Worm (Caenorhabditis elegans) whole organism, young adult: ENCODE results near the gene swd-2.2.
A peak's percentile ranks its signal among the peaks of the same experiment; 100 is the strongest.

Experiments used
- B0336.3 ChIP-seq: fragments of 200-800 bp; sonication (Bioruptor generic); IDR thresholded peaks from 2 replicates; pipeline ENCODE4 v1.3.6; 2022; ENCODE audit warnings: missing genetic modification characterization, missing compliant biosample characterization
- C17E4.6 ChIP-seq: fragments of 200-800 bp; sonication (Bioruptor generic); IDR thresholded peaks from 2 replicates; pipeline ENCODE4 v1.3.6; 2022; ENCODE audit warnings: missing genetic modification reagents, missing genetic modification characterization, missing compliant biosample characterization
- F33H1.4 ChIP-seq: fragments of 200-800 bp; sonication (Bioruptor generic); IDR thresholded peaks from 2 replicates; pipeline ENCODE4 v1.3.6; 2022; ENCODE audit warnings: missing genetic modification reagents, missing genetic modification characterization, missing compliant biosample characterization
- F55B11.4 ChIP-seq: sonication (generic microtip); optimal IDR thresholded peaks from 2 replicates; lab custom pipeline; 2016; ENCODE audit warnings: missing compliant biosample characterization, missing genetic modification characterization, borderline replicate concordance; ENCODE audit not compliant: insufficient read depth
- K12H6.12 ChIP-seq: fragments of 200-800 bp; sonication (Bioruptor generic); optimal IDR thresholded peaks from 2 replicates; lab custom pipeline; 2018; ENCODE audit warnings: mild to moderate bottlenecking, missing genetic modification characterization, missing compliant biosample characterization
- T26A5.8 ChIP-seq: sonication (generic microtip); optimal IDR thresholded peaks from 2 replicates; lab custom pipeline; 2016; ENCODE audit warnings: missing genetic modification characterization, missing compliant biosample characterization
- Y56A3A.18 ChIP-seq: fragments of 200-800 bp; sonication (Bioruptor generic); IDR thresholded peaks from 2 replicates; pipeline ENCODE4 v1.3.6; 2022; ENCODE audit warnings: missing genetic modification reagents, missing genetic modification characterization, missing compliant biosample characterization
- attf-3 ChIP-seq: fragments of 200-800 bp; sonication (Bioruptor generic); conservative IDR thresholded peaks from 2 replicates; pipeline ENCODE4 v1.3.6; 2022; ENCODE audit warnings: missing genetic modification reagents, missing genetic modification characterization, missing compliant biosample characterization
- attf-5 ChIP-seq: fragments of 200-800 bp; sonication (Bioruptor generic); optimal IDR thresholded peaks from 2 replicates; lab custom pipeline; 2018; ENCODE audit warnings: mild to moderate bottlenecking, missing genetic modification characterization, missing compliant biosample characterization
- cebp-1 ChIP-seq, 2 experiments: fragments of 200-800 bp in 1 of 2; sonication (Bioruptor generic) in 1 of 2; sonication (generic microtip) in 1 of 2; IDR thresholded peaks in 1 of 2; optimal IDR thresholded peaks in 1 of 2; 2 replicates each; pipeline versions ENCODE4 v1.3.6 to Lab custom; 2017 to 2022; ENCODE audit warnings: missing compliant biosample characterization in 2 of 2, missing genetic modification characterization in 2 of 2, mild to moderate bottlenecking in 1 of 2, missing genetic modification reagents in 1 of 2, moderate library complexity in 1 of 2
- ceh-27 ChIP-seq: fragments of 200-800 bp; sonication (Bioruptor generic); optimal IDR thresholded peaks from 2 replicates; lab custom pipeline; 2018; ENCODE audit warnings: mild to moderate bottlenecking, missing genetic modification characterization, moderate library complexity, missing compliant biosample characterization
- die-1 ChIP-seq: sonication (generic microtip); optimal IDR thresholded peaks from 2 replicates; lab custom pipeline; 2016; ENCODE audit warnings: missing genotype, mild to moderate bottlenecking, missing genetic modification characterization, missing compliant biosample characterization
- egrh-3 ChIP-seq: fragments of 200-800 bp; sonication (Bioruptor generic); IDR thresholded peaks from 2 replicates; pipeline ENCODE4 v1.3.6; 2022; ENCODE audit warnings: missing genetic modification reagents, missing genetic modification characterization, missing compliant biosample characterization
- hmg-1.2 ChIP-seq: fragments of 200-800 bp; sonication (Bioruptor generic); IDR thresholded peaks from 2 replicates; pipeline ENCODE4 v1.3.6; 2022; ENCODE audit warnings: missing genetic modification reagents, missing genetic modification characterization, missing compliant biosample characterization
- hmg-20 ChIP-seq: fragments of 200-800 bp; sonication (Bioruptor generic); IDR thresholded peaks from 2 replicates; pipeline ENCODE4 v1.3.6; 2022; ENCODE audit warnings: missing genetic modification reagents, missing genetic modification characterization, missing compliant biosample characterization
- let-526 ChIP-seq: fragments of 200-800 bp; sonication (Bioruptor generic); IDR thresholded peaks from 2 replicates; pipeline ENCODE4 v1.3.6; 2022; ENCODE audit warnings: missing genetic modification reagents, missing genetic modification characterization, missing compliant biosample characterization
- lin-35 ChIP-seq, 3 experiments: fragments of 150-350 bp in 2 of 3; sonication (generic microtip) in 1 of 3; optimal IDR thresholded peaks; 2 replicates each; lab custom pipeline; 2014 to 2018; ENCODE audit warnings: missing biosample characterization in 3 of 3, missing genetic modification characterization in 3 of 3, missing genetic modification reagents in 3 of 3
- lin-40 ChIP-seq: sonication (generic microtip); optimal IDR thresholded peaks from 2 replicates; lab custom pipeline; 2016; ENCODE audit warnings: missing genetic modification characterization, mild to moderate bottlenecking, missing compliant biosample characterization, missing genotype, missing genetic modification reagents
- mcd-1 ChIP-seq: fragments of 200-800 bp; sonication (Bioruptor generic); IDR thresholded peaks from 2 replicates; pipeline ENCODE4 v1.3.6; 2022; ENCODE audit warnings: missing genetic modification reagents, missing genetic modification characterization, missing compliant biosample characterization
- nfya-2 ChIP-seq: fragments of 200-800 bp; sonication (Bioruptor generic); IDR thresholded peaks from 2 replicates; pipeline ENCODE4 v1.3.6; 2022; ENCODE audit warnings: missing genetic modification reagents, missing genetic modification characterization, missing compliant biosample characterization
- nhr-120 ChIP-seq: fragments of 200-800 bp; sonication (Bioruptor generic); IDR thresholded peaks from 2 replicates; pipeline ENCODE4 v1.3.6; 2022; ENCODE audit warnings: missing genetic modification characterization, missing compliant biosample characterization
- nhr-179 ChIP-seq: sonication (generic microtip); optimal IDR thresholded peaks from 2 replicates; lab custom pipeline; 2016; ENCODE audit warnings: mild to moderate bottlenecking, missing genetic modification characterization, missing compliant biosample characterization
- nhr-80 ChIP-seq: sonication (generic microtip); optimal IDR thresholded peaks from 2 replicates; lab custom pipeline; 2016; ENCODE audit warnings: missing genetic modification characterization, missing compliant biosample characterization
- pbrm-1 ChIP-seq: fragments of 200-800 bp; sonication (Bioruptor generic); IDR thresholded peaks from 2 replicates; pipeline ENCODE4 v1.3.6; 2022; ENCODE audit warnings: missing genetic modification reagents, missing genetic modification characterization, missing compliant biosample characterization
- repo-1 ChIP-seq: sonication (generic microtip); optimal IDR thresholded peaks from 2 replicates; lab custom pipeline; 2017; ENCODE audit warnings: mild to moderate bottlenecking, missing genetic modification characterization, missing compliant biosample characterization
- snpc-1.1 ChIP-seq: sonication (generic microtip); optimal IDR thresholded peaks from 2 replicates; lab custom pipeline; 2017; ENCODE audit warnings: missing genetic modification characterization, mild to moderate bottlenecking, missing compliant biosample characterization, antibody characterized with exemption, moderate library complexity, missing genotype, missing genetic modification reagents; ENCODE audit not compliant: insufficient read depth
- somi-1 ChIP-seq: fragments of 200-800 bp; sonication (Bioruptor generic); optimal IDR thresholded peaks from 2 replicates; lab custom pipeline; 2018; ENCODE audit warnings: mild to moderate bottlenecking, missing genetic modification characterization, missing compliant biosample characterization
- sptf-2 ChIP-seq: fragments of 200-800 bp; sonication (Bioruptor generic); optimal IDR thresholded peaks from 2 replicates; lab custom pipeline; 2018; ENCODE audit warnings: mild to moderate bottlenecking, missing genetic modification characterization, missing compliant biosample characterization
- ztf-18 ChIP-seq: sonication (generic microtip); optimal IDR thresholded peaks from 2 replicates; lab custom pipeline; 2016; ENCODE audit warnings: missing genotype, mild to moderate bottlenecking, missing genetic modification characterization, missing compliant biosample characterization
- ztf-3 ChIP-seq: fragments of 200-800 bp; sonication (Bioruptor generic); optimal IDR thresholded peaks from 2 replicates; lab custom pipeline; 2018; ENCODE audit warnings: mild to moderate bottlenecking, missing genetic modification characterization, missing compliant biosample characterization

swd-2.2 gene

ce11 chrIV:7817852-7818251 is 43.6 kb downstream of the swd-2.2 start, which contains the start of gene ric-3:
TSS of gene ric-3 (plus strand) at chrIV:7818251.
- TF ChIP-seq K12H6.12 (tag; lab: Kevin White, UChicago) (peak; percentile 35), somi-1 (GFP tag; lab: Kevin White, UChicago) (peak; percentile 30), attf-3 (GFP tag; lab: Robert Waterston, UW) (no peak), nhr-179 (tag; lab: Kevin White, UChicago) (no peak), cebp-1 (GFP tag; IDR thresholded peaks at IDR 0.05; lab: Robert Waterston, UW) (no peak), cebp-1 (tag; optimal IDR thresholded peaks at IDR 0.05; lab: Kevin White, UChicago) (peak; percentile 37), lin-40 (peak; percentile 9), C17E4.6 (GFP tag; lab: Robert Waterston, UW) (no peak), sptf-2 (GFP tag; lab: Kevin White, UChicago) (no peak), ceh-27 (GFP tag; lab: Kevin White, UChicago) (peak; percentile 25), F55B11.4 (no peak), hmg-1.2 (GFP tag; lab: Robert Waterston, UW) (peak; percentile 82), nhr-80 (tag; lab: Kevin White, UChicago) (no peak), lin-35 (GFP tag; optimal IDR thresholded peaks at IDR 0.05; lab: Kevin White, UChicago) (peak in 1 of 3 experiments; percentile 33), nhr-120 (no peak), mcd-1 (GFP tag; lab: Robert Waterston, UW) (0 out of 2 replicates have a peak, but pooled peaks have one; percentile 17), die-1 (tag; lab: Kevin White, UChicago) (no peak), Y56A3A.18 (GFP tag; lab: Robert Waterston, UW) (no peak), B0336.3 (GFP tag; lab: Robert Waterston, UW) (no peak), ztf-18 (tag; lab: Kevin White, UChicago) (no peak), pbrm-1 (GFP tag; lab: Robert Waterston, UW) (no peak)

ce11 chrIV:7822524-7822923 is 48.3 kb downstream of the swd-2.2 start, which contains the start of gene T14A8.2:
TSS of gene T14A8.2 (minus strand) at chrIV:7822624.
- TF ChIP-seq hmg-20 (GFP tag; lab: Robert Waterston, UW) (no peak), snpc-1.1 (tag; lab: Kevin White, UChicago) (no peak), egrh-3 (GFP tag; lab: Robert Waterston, UW) (no peak), F33H1.4 (GFP tag; lab: Robert Waterston, UW) (no peak)

ce11 chrIV:7824649-7825048 is 50.4 kb downstream of the swd-2.2 start:
- TF ChIP-seq repo-1 (tag; lab: Kevin White, UChicago) (no peak), F33H1.4 (GFP tag; lab: Robert Waterston, UW) (no peak), T26A5.8 (tag; lab: Kevin White, UChicago) (no peak), attf-5 (GFP tag; lab: Kevin White, UChicago) (no peak), ztf-3 (no peak), nfya-2 (GFP tag; lab: Robert Waterston, UW) (no peak), let-526 (GFP tag; lab: Robert Waterston, UW) (no peak)
